Fruit fly (Drosophila melanogaster) whole organism, pupa: ENCODE measurements around the gene AstCC.
A peak's percentile ranks its signal among the peaks of the same experiment; 100 is the strongest.

Source experiments
- CG10348 ChIP-seq: fragments of 200-800 bp; sonication (Bioruptor generic); IDR thresholded peaks from 2 replicates; pipeline ENCODE4 v1.3.6; 2022; ENCODE audit warnings: missing biosample characterization, missing genetic modification characterization
- CG13204 ChIP-seq: fragments of 200-800 bp; sonication (Bioruptor generic); optimal IDR thresholded peaks from 2 replicates; lab custom pipeline; 2018; ENCODE audit warnings: missing biosample characterization, mild to moderate bottlenecking, missing genetic modification characterization, moderate library complexity
- CG14655 ChIP-seq: fragments of 200-800 bp; sonication (Bioruptor generic); optimal IDR thresholded peaks from 3 replicates; lab custom pipeline; 2017; ENCODE audit warnings: mild to moderate bottlenecking, missing biosample characterization, missing genetic modification reagents, missing genetic modification characterization
- CG15710 ChIP-seq: fragments of 200-800 bp; sonication (Bioruptor generic); optimal IDR thresholded peaks from 2 replicates; lab custom pipeline; 2018; ENCODE audit warnings: missing biosample characterization, mild to moderate bottlenecking, missing genetic modification characterization, moderate library complexity
- CG17806 ChIP-seq: fragments of 200-800 bp; sonication (Bioruptor generic); optimal IDR thresholded peaks from 2 replicates; lab custom pipeline; 2018; ENCODE audit warnings: missing biosample characterization, mild to moderate bottlenecking, missing genetic modification characterization, moderate library complexity
- CG34367 ChIP-seq: fragments of 200-800 bp; sonication (Bioruptor generic); optimal IDR thresholded peaks from 2 replicates; lab custom pipeline; 2018; ENCODE audit warnings: missing biosample characterization, mild to moderate bottlenecking, missing genetic modification characterization
- CG4496 ChIP-seq: fragments of 200-800 bp; sonication (Bioruptor generic); IDR thresholded peaks from 3 replicates; pipeline ENCODE4 v1.3.6; 2022; ENCODE audit warnings: missing biosample characterization, missing genetic modification characterization
- CG8159 ChIP-seq: fragments of 200-800 bp; sonication (Bioruptor generic); optimal IDR thresholded peaks from 3 replicates; lab custom pipeline; 2018; ENCODE audit warnings: missing biosample characterization, mild to moderate bottlenecking, missing genetic modification characterization, moderate library complexity
- D1 ChIP-seq: fragments of 200-800 bp; sonication (Bioruptor generic); optimal IDR thresholded peaks from 2 replicates; lab custom pipeline; 2018; ENCODE audit warnings: missing biosample characterization, mild to moderate bottlenecking, missing genetic modification characterization, moderate library complexity
- EcR ChIP-seq: fragments of 200-800 bp; sonication (Bioruptor generic); optimal IDR thresholded peaks from 3 replicates; lab custom pipeline; 2019; ENCODE audit warnings: missing biosample characterization, missing genetic modification characterization, mild to moderate bottlenecking, moderate library complexity, missing genetic modification reagents
- fd96Ca ChIP-seq: fragments of 200-800 bp; sonication (Bioruptor generic); IDR thresholded peaks from 3 replicates; pipeline ENCODE4 v1.3.6; 2022; ENCODE audit warnings: missing biosample characterization, missing genetic modification characterization

- TF ChIP-seq EcR (GFP tag; lab: Kevin White, UChicago): peak; percentile 63
- TF ChIP-seq CG8159 (tag; lab: Kevin White, UChicago): peak; percentile 78
- TF ChIP-seq CG34367 (tag; lab: Kevin White, UChicago): peak; percentile 75
- TF ChIP-seq CG13204 (GFP tag; lab: Kevin White, UChicago): peak; percentile 23
- peak; percentile 61; the same call in 2 of the 3 replicates for TF ChIP-seq fd96Ca (GFP tag; lab: Robert Waterston, UW)
- TF ChIP-seq CG17806 (tag; lab: Kevin White, UChicago): peak; percentile 81
- peak; percentile 78 for TF ChIP-seq CG15710
- TF ChIP-seq D1: peak; percentile 35
- TF ChIP-seq CG4496 (GFP tag; lab: Robert Waterston, UW): peak; percentile 68; the same call in 2 of the 3 replicates
- no peak for TF ChIP-seq CG10348 (GFP tag; lab: Robert Waterston, UW)
- peak; percentile 76 for TF ChIP-seq CG14655
These were observed 12.8 kb downstream of the AstCC start for dm6 chr2L:11072250-11072649.
